Worm (Caenorhabditis elegans): Measurements from ENCODE around the gene T09A5.15.

The T09A5.15 gene

DNA sequence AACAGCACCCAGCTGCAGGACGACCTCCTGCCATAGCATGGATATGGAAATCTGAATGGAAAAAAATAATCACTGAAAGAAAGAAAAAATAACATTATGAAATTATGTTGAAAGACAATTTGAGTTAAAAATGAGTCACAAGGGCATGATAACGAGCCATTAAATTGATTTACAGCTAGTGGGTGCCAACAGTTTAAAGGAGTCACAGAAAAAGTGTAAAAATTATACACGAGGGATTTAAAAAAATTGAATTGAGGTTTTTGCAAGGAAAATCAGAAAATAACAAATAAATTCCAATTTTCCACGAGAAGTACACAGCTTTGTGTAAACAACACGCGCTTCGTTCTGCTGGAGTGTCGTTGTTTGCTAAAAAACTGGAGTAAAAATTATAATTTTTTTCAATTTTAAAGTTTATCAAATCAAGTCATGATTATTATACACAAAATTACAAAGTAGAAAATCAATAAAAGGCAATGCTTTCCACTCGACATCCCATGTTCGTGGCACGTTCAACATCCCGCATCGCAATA lies 16.1 kb downstream of the T09A5.15 start, which contains the start of gene T01H3.3:
Gene T01H3.3 (minus strand): TSS at position 51 of the 530 bp plus-strand sequence.
- TF ChIP-seq nhr-23 (tag; optimal IDR thresholded peaks at IDR 0.05) (peak; percentile 60), lin-39 (tag; optimal IDR thresholded peaks at IDR 0.05) (no peak), ztf-11 (tag; optimal IDR thresholded peaks at IDR 0.05) (no peak), unc-39 (tag; optimal IDR thresholded peaks at IDR 0.05) (no peak), nhr-28 (tag; optimal IDR thresholded peaks at IDR 0.05) (no peak), elt-2 (tag; optimal IDR thresholded peaks at IDR 0.05) (peak; percentile 6), ceh-82 (tag; optimal IDR thresholded peaks at IDR 0.05) (no peak), elt-1 (tag; optimal IDR thresholded peaks at IDR 0.05) (no peak), eor-1 (tag; optimal IDR thresholded peaks at IDR 0.05) (no peak), lin-15B (tag; optimal IDR thresholded peaks at IDR 0.05) (peak; percentile 54), ceh-28 (tag; optimal IDR thresholded peaks at IDR 0.05) (no peak), elt-3 (tag; optimal IDR thresholded peaks at IDR 0.05) (no peak), R02D3.7 (tag; optimal IDR thresholded peaks at IDR 0.05) (no peak), pha-4 (tag; optimal IDR thresholded peaks at IDR 0.05) (peak; percentile 84), unc-62 (GFP tag; optimal IDR thresholded peaks at IDR 0.05) (no peak), sea-2 (GFP tag; optimal IDR thresholded peaks at IDR 0.05) (no peak), nfya-1 (tag; optimal IDR thresholded peaks at IDR 0.05; ENCODE audit: insufficient read depth) (peak; percentile 58), nhr-25 (tag; optimal IDR thresholded peaks at IDR 0.05) (no peak), fkh-2 (tag; optimal IDR thresholded peaks at IDR 0.05) (no peak)

DNA sequence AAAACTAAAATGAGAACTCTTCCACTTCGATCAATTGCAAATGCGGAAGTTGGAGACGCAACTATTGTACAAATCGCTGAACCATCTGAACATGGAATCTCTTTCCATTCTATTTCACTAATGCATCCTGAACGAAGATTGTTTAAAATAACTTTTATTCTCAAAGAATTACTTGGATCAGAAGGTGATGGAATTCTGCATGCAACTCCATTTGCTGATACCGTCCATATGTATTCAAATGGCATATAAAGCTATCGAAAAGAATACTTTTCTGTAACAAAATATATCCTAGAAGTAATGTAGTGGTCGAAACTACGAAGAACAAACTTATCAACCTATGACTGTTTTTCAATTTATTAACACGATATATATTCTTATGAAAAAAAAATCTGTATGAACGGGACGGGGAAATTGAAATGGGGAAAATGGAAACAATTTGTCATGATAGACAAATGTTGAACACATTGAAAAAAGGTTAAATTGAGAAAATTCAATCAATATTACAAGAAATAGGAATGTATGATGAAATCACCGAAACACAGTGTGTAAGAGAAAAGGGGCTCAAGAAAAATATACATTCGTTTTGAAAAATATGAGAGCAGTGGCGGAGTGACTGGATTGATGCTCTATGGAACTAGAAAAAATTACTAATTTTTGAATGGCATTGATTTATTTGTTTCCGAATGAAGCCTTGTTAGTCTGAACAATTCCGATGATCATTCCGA lies 20.1 kb downstream of the T09A5.15 start, which contains the start of gene T01H3.2:
Gene T01H3.2 (minus strand): TSS at position 251 of the 725 bp plus-strand sequence.
- TF ChIP-seq fkh-2 (tag; optimal IDR thresholded peaks at IDR 0.05) (no peak), nhr-28 (tag; optimal IDR thresholded peaks at IDR 0.05) (no peak), mdl-1 (tag; optimal IDR thresholded peaks at IDR 0.05) (no peak), nhr-237 (tag; optimal IDR thresholded peaks at IDR 0.05) (no peak), lin-15B (tag; optimal IDR thresholded peaks at IDR 0.05) (no peak), egl-5 (tag; optimal IDR thresholded peaks at IDR 0.05) (no peak), elt-2 (tag; optimal IDR thresholded peaks at IDR 0.05) (peak; percentile 18), jun-1 (tag; optimal IDR thresholded peaks at IDR 0.05) (no peak), tbx-2 (tag; optimal IDR thresholded peaks at IDR 0.05) (no peak), nhr-23 (tag; optimal IDR thresholded peaks at IDR 0.05) (peak; percentile 15), eor-1 (tag; optimal IDR thresholded peaks at IDR 0.05) (no peak), lsy-12 (tag; optimal IDR thresholded peaks at IDR 0.05) (no peak), nfya-1 (tag; optimal IDR thresholded peaks at IDR 0.05; ENCODE audit: insufficient read depth) (no peak), unc-39 (tag; optimal IDR thresholded peaks at IDR 0.05) (no peak), zag-1 (tag; optimal IDR thresholded peaks at IDR 0.05) (no peak), fos-1 (tag; optimal IDR thresholded peaks at IDR 0.05) (no peak), egl-27 (tag; optimal IDR thresholded peaks at IDR 0.05) (no peak), sea-2 (GFP tag; optimal IDR thresholded peaks at IDR 0.05) (no peak), hmg-11 (tag; optimal IDR thresholded peaks at IDR 0.05) (no peak), mml-1 (tag; optimal IDR thresholded peaks at IDR 0.05) (no peak), nhr-43 (tag; optimal IDR thresholded peaks at IDR 0.05; ENCODE audit: poor library complexity, severe bottlenecking) (peak; percentile 13), nhr-77 (tag; optimal IDR thresholded peaks at IDR 0.05) (no peak), unc-62 (GFP tag; optimal IDR thresholded peaks at IDR 0.05) (no peak), lin-39 (tag; optimal IDR thresholded peaks at IDR 0.05) (no peak)

DNA sequence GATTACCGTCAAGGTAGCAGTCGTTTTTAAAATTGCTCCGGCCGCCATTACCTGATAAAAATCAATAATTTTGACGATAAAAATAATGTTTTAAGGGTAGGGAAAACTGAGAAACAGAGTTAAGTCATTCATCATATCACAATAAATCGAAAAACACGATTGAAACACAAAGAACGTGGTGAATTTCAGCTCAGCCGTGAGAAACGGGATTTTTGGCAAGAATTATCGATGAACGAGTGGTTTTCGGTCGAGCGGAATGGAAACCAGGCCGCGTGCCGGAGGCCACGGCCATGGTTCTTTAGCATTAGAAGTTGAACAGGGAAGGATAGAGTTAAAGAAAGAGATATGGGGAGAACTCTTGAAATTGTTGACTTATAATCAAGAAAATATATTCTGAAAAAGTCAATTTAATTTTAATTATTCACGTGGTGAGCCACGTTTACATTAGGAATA lies 21.5 kb downstream of the T09A5.15 start, which contains the start of the genes vha-4 and T01H3.5:
Gene vha-4 (minus strand): TSS at position 51 of the 453 bp plus-strand sequence.
Gene T01H3.5 (plus strand): TSS at position 351 of the 453 bp plus-strand sequence.
- TF ChIP-seq hmg-11 (tag; optimal IDR thresholded peaks at IDR 0.05) (peak; percentile 52), pha-4 (tag; optimal IDR thresholded peaks at IDR 0.05) (no peak), lin-15B (tag; optimal IDR thresholded peaks at IDR 0.05) (peak; percentile 4)

DNA sequence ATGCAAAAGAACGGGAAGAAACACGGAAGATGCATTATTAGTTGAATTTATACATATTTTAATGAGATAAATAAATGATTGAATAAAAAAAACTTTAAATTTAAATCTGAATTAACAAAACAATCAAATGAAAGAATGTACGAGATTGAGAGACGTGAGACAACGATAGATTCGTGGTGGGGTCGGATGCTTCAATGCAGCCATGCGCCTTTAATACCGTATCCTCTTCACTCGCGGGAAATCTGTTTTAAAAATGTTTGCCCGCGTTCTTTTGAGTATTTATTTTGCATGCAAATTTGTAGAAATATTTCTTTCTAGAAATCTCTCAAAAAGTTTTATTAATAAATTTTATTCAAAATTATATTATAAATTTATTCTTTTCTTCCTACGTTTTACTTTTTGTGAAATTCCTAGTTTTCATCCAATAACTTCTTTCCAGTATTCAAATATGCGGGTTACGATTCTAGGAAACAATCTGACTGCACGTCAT lies 22.7 kb downstream of the T09A5.15 start, which contains the start of gene perm-1:
Gene perm-1 (plus strand): TSS at position 440 of the 490 bp plus-strand sequence.
- TF ChIP-seq lin-39 (tag; optimal IDR thresholded peaks at IDR 0.05) (no peak), ama-1 (optimal IDR thresholded peaks at IDR 0.05) (no peak), ceh-16 (tag; optimal IDR thresholded peaks at IDR 0.05) (no peak), nhr-12 (tag; optimal IDR thresholded peaks at IDR 0.05) (no peak), ceh-9 (tag; optimal IDR thresholded peaks at IDR 0.05) (no peak), elt-1 (tag; optimal IDR thresholded peaks at IDR 0.05) (no peak), nhr-43 (tag; optimal IDR thresholded peaks at IDR 0.05; ENCODE audit: poor library complexity, severe bottlenecking) (no peak), jun-1 (tag; optimal IDR thresholded peaks at IDR 0.05) (no peak), nhr-67 (tag; optimal IDR thresholded peaks at IDR 0.05) (no peak), unc-62 (GFP tag; optimal IDR thresholded peaks at IDR 0.05) (no peak)

Measured in whole organism, L3 larva.